Fruit fly (Drosophila melanogaster) whole organism, embryonic: ENCODE measurements around the gene CG11350.

ENCODE experiments used
- C15 ChIP-seq: fragments of 200-800 bp; sonication (Bioruptor generic); IDR thresholded peaks from 3 replicates; pipeline ENCODE4 v1.3.6; 2022; ENCODE audit warnings: missing biosample characterization, missing genetic modification characterization
- CG10209 ChIP-seq: fragments of 200-800 bp; sonication (Bioruptor generic); optimal IDR thresholded peaks from 3 replicates; lab custom pipeline; 2017; ENCODE audit warnings: missing biosample characterization, mild to moderate bottlenecking, missing genetic modification characterization, missing genetic modification reagents
- CG18262 ChIP-seq: fragments of 200-800 bp; optimal IDR thresholded peaks from 3 replicates; lab custom pipeline; 2019; ENCODE audit warnings: missing biosample characterization, mild to moderate bottlenecking, missing genetic modification characterization, moderate library complexity
- CG3407 ChIP-seq: fragments of 200-800 bp; sonication (Bioruptor generic); optimal IDR thresholded peaks from 2 replicates; lab custom pipeline; 2018; ENCODE audit warnings: missing biosample characterization, mild to moderate bottlenecking, missing genetic modification characterization
- CG5245 ChIP-seq: fragments of 200-800 bp; sonication (Bioruptor generic); optimal IDR thresholded peaks from 3 replicates; lab custom pipeline; 2016; ENCODE audit warnings: missing biosample characterization, missing genetic modification characterization
- Lhr ChIP-seq: fragments of 200-800 bp; sonication (Bioruptor generic); optimal IDR thresholded peaks from 3 replicates; lab custom pipeline; 2017; ENCODE audit warnings: mild to moderate bottlenecking, missing biosample characterization, missing genetic modification reagents, missing genetic modification characterization
- Poxn ChIP-seq: fragments of 200-800 bp; sonication (Bioruptor generic); IDR thresholded peaks from 2 replicates; pipeline ENCODE4 v1.3.6; 2022; ENCODE audit warnings: missing biosample characterization, missing genetic modification characterization
- Side ChIP-seq: fragments of 200-800 bp; sonication (Bioruptor generic); optimal IDR thresholded peaks from 2 replicates; lab custom pipeline; 2016; ENCODE audit warnings: missing biosample characterization, missing genetic modification characterization
- crol ChIP-seq: fragments of 200-800 bp; sonication (Bioruptor generic); IDR thresholded peaks from 2 replicates; pipeline ENCODE4 v1.3.6; 2022; ENCODE audit warnings: missing biosample characterization, missing genetic modification characterization
- h ChIP-seq: fragments of >200 bp; optimal IDR thresholded peaks from 2 replicates; lab custom pipeline; 2017
- odd ChIP-seq: fragments of 200-800 bp; sonication (Bioruptor generic); optimal IDR thresholded peaks from 2 replicates; lab custom pipeline; 2017; ENCODE audit warnings: missing biosample characterization, mild to moderate bottlenecking, missing genetic modification characterization
- pros ChIP-seq: fragments of 200-800 bp; sonication (Bioruptor generic); optimal IDR thresholded peaks from 3 replicates; lab custom pipeline; 2019; ENCODE audit warnings: missing biosample characterization, mild to moderate bottlenecking, missing genetic modification characterization, moderate library complexity
- pum ChIP-seq: fragments of 200-800 bp; sonication (Bioruptor generic); optimal IDR thresholded peaks from 2 replicates; lab custom pipeline; 2016; ENCODE audit warnings: missing biosample characterization, missing genetic modification characterization

DNA sequence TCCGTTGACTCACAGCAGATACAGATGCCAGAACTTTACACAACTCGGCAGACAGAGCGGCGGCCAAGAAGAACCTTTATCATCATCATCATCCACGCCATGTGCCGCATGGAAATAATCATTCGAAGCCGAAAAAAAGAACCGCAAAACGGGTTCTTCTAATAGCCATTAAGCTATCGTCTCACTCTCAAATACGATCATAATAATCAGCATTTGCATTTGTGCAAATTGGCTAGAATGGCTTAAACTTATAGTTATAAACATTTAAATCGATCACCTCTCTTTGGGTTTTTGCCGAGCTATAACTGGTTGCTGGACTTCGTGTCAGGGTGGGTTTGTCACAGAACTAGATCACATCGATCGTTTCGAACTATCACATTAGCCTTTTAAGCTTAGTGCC is 40.4 kb upstream of the CG11350 start:
- TF ChIP-seq CG18262 (tag; lab: Kevin White, UChicago) (no peak), crol (GFP tag; lab: Robert Waterston, UW) (no peak), h (lab: Kevin White, UChicago) (no peak), Lhr (GFP tag; lab: Kevin White, UChicago) (no peak), Poxn (GFP tag; lab: Robert Waterston, UW) (no peak), Side (GFP tag; lab: Kevin White, UChicago) (no peak), CG10209 (no peak), odd (no peak), pum (GFP tag; lab: Kevin White, UChicago) (no peak), C15 (no peak), pros (GFP tag; lab: Kevin White, UChicago) (no peak), CG5245 (GFP tag; lab: Kevin White, UChicago) (no peak), CG3407 (GFP tag; lab: Kevin White, UChicago) (no peak)
